Fruit fly (Drosophila melanogaster): ENCODE data around the gene gammaSnap2.

Gene gammaSnap2

dm6 chr3R:10170356-10170876 is 49.2 kb upstream of the gammaSnap2 start, which contains the start of gene Best1 (continued):
- TF ChIP-seq CG6254 (GFP tag; optimal IDR thresholded peaks at IDR 0.05) (peak; percentile 97), CG10543 (GFP tag; optimal IDR thresholded peaks at IDR 0.05) (peak; percentile 79), Dip3 (GFP tag; optimal IDR thresholded peaks at IDR 0.05) (peak; percentile 67), chm (GFP tag; IDR thresholded peaks at IDR 0.05) (peak; percentile 90), B-H1 (GFP tag; IDR thresholded peaks at IDR 0.05) (peak; percentile 88), bowl (GFP tag; IDR thresholded peaks at IDR 0.05) (peak; percentile 77; the same call in 1 of the 2 replicates), unpg (GFP tag; optimal IDR thresholded peaks at IDR 0.05) (peak; percentile 95), CG3407 (GFP tag; optimal IDR thresholded peaks at IDR 0.05) (peak; percentile 84), Aef1 (GFP tag; IDR thresholded peaks at IDR 0.05) (peak; percentile 84), Hmr (GFP tag; optimal IDR thresholded peaks at IDR 0.05) (peak; percentile 95), CG6175 (GFP tag; IDR thresholded peaks at IDR 0.05) (peak; percentile 86), fd102C (GFP tag; optimal IDR thresholded peaks at IDR 0.05) (peak; percentile 58), Elba2 (GFP tag; optimal IDR thresholded peaks at IDR 0.05) (peak; percentile 23), H2.0 (GFP tag; IDR thresholded peaks at IDR 0.05) (peak; percentile 91), wek (GFP tag; optimal IDR thresholded peaks at IDR 0.05) (peak; percentile 62), ranshi (GFP tag; IDR thresholded peaks at IDR 0.05) (peak; percentile 94), Six4 (GFP tag; optimal IDR thresholded peaks at IDR 0.05) (peak; percentile 68), lola (GFP tag; optimal IDR thresholded peaks at IDR 0.05) (peak in 1 of 3 experiments; percentile 86), CG6791 (GFP tag; IDR thresholded peaks at IDR 0.05; ENCODE audit: partially characterized antibody) (peak; percentile 65), kay (GFP tag; optimal IDR thresholded peaks at IDR 0.05) (peak; percentile 61), Hmx (GFP tag; optimal IDR thresholded peaks at IDR 0.05) (no peak), CG13624 (GFP tag; optimal IDR thresholded peaks at IDR 0.05) (peak; percentile 43), CG2199 (GFP tag; IDR thresholded peaks at IDR 0.05) (peak; percentile 92; the same call in 2 of the 3 replicates), bcd (GFP tag; optimal IDR thresholded peaks at IDR 0.05) (peak; percentile 91), Dip2 (GFP tag; IDR thresholded peaks at IDR 0.05) (0 out of 2 replicates have a peak, but pooled peaks have one; percentile 29), croc (GFP tag; conservative IDR thresholded peaks at IDR 0.05) (peak; percentile 80), ap (GFP tag; IDR thresholded peaks at IDR 0.05) (peak; percentile 85), CG10209 (GFP tag; optimal IDR thresholded peaks at IDR 0.05) (peak; percentile 91), CG9876 (GFP tag; optimal IDR thresholded peaks at IDR 0.05) (peak; percentile 29), vvl (GFP tag; IDR thresholded peaks at IDR 0.05) (peak; percentile 96), gro (GFP tag; optimal IDR thresholded peaks at IDR 0.05) (peak; percentile 80), CG8944 (GFP tag; optimal IDR thresholded peaks at IDR 0.05) (peak; percentile 65), odd (GFP tag; optimal IDR thresholded peaks at IDR 0.05) (peak; percentile 89), hbn (GFP tag; IDR thresholded peaks at IDR 0.05; ENCODE audit: partially characterized antibody) (peak; percentile 55), zfh2 (GFP tag; optimal IDR thresholded peaks at IDR 0.05) (peak; percentile 68), CG15073 (GFP tag; optimal IDR thresholded peaks at IDR 0.05) (peak; percentile 41), CG1832 (GFP tag; optimal IDR thresholded peaks at IDR 0.05) (no peak), CG12236 (GFP tag; optimal IDR thresholded peaks at IDR 0.05) (peak; percentile 22), Oaz (GFP tag; IDR thresholded peaks at IDR 0.05) (peak; percentile 86), amos (GFP tag; IDR thresholded peaks at IDR 0.05; ENCODE audit: partially characterized antibody) (peak; percentile 84), CG31224 (GFP tag; IDR thresholded peaks at IDR 0.05) (peak; percentile 87), ERR (GFP tag; optimal IDR thresholded peaks at IDR 0.05) (no peak), dpn (GFP tag; optimal IDR thresholded peaks at IDR 0.05) (peak; percentile 75 to 89), maf-S (GFP tag; optimal IDR thresholded peaks at IDR 0.05) (peak; percentile 19), CG1603 (tag; optimal IDR thresholded peaks at IDR 0.05) (peak; percentile 82), sim (GFP tag; IDR thresholded peaks at IDR 0.05) (peak; percentile 77; the same call in 1 of the 2 replicates), jing (GFP tag; optimal IDR thresholded peaks at IDR 0.05) (peak; percentile 73), NC2α (GFP tag; optimal IDR thresholded peaks at IDR 0.05) (no peak), CG4617 (GFP tag; optimal IDR thresholded peaks at IDR 0.05; ENCODE audit: borderline replicate concordance) (peak; percentile 37), Lhr (GFP tag; optimal IDR thresholded peaks at IDR 0.05) (peak; percentile 67)

Data from whole organism, embryonic.